Fruit fly (Drosophila melanogaster) whole organism, adult: ENCODE data around the gene CG17105.

ENCODE experiments used
- CG11617 ChIP-seq: fragments of 200-800 bp; sonication (Bioruptor generic); optimal IDR thresholded peaks from 2 replicates; lab custom pipeline; 2017; ENCODE audit warnings: mild to moderate bottlenecking, missing biosample characterization, missing genetic modification reagents, missing genetic modification characterization
- CG12768 ChIP-seq: fragments of 200-800 bp; sonication (Bioruptor generic); optimal IDR thresholded peaks from 2 replicates; lab custom pipeline; 2017; ENCODE audit warnings: missing biosample characterization, missing genetic modification characterization, mild to moderate bottlenecking, moderate library complexity, missing genetic modification reagents
- CG14711 ChIP-seq: fragments of 200-800 bp; sonication (Bioruptor generic); optimal IDR thresholded peaks from 2 replicates; lab custom pipeline; 2018; ENCODE audit warnings: missing biosample characterization, mild to moderate bottlenecking, missing genetic modification characterization, moderate library complexity
- CG1620 ChIP-seq: fragments of 200-800 bp; sonication (Bioruptor generic); optimal IDR thresholded peaks from 2 replicates; lab custom pipeline; 2016; ENCODE audit warnings: missing biosample characterization, missing genetic modification characterization
- CG33017 ChIP-seq: fragments of 200-800 bp; sonication (Bioruptor generic); optimal IDR thresholded peaks from 2 replicates; lab custom pipeline; 2018; ENCODE audit warnings: missing biosample characterization, mild to moderate bottlenecking, missing genetic modification characterization, moderate library complexity
- CG5204 ChIP-seq: fragments of 200-800 bp; sonication (Bioruptor generic); optimal IDR thresholded peaks from 2 replicates; lab custom pipeline; 2016; ENCODE audit warnings: missing biosample characterization, missing genetic modification characterization
- CG7045 ChIP-seq: fragments of 200-800 bp; sonication (Bioruptor generic); optimal IDR thresholded peaks from 2 replicates; lab custom pipeline; 2017; ENCODE audit warnings: missing biosample characterization, mild to moderate bottlenecking, missing genetic modification characterization
- CG7101 ChIP-seq: fragments of 200-800 bp; sonication (Bioruptor generic); optimal IDR thresholded peaks from 2 replicates; lab custom pipeline; 2018; ENCODE audit warnings: missing biosample characterization, mild to moderate bottlenecking, missing genetic modification characterization, moderate library complexity
- Clk ChIP-seq: fragments of 200-800 bp; sonication (Bioruptor generic); optimal IDR thresholded peaks from 2 replicates; lab custom pipeline; 2017; ENCODE audit warnings: missing biosample characterization, missing genetic modification characterization
- Crg-1 ChIP-seq: fragments of 200-800 bp; sonication (Bioruptor generic); optimal IDR thresholded peaks from 2 replicates; lab custom pipeline; 2016; ENCODE audit warnings: missing biosample characterization, missing genetic modification characterization
- Hr96 ChIP-seq: fragments of 200-800 bp; sonication (Bioruptor generic); optimal IDR thresholded peaks from 2 replicates; lab custom pipeline; 2016; ENCODE audit warnings: missing biosample characterization, missing genetic modification characterization
- Mnt ChIP-seq: fragments of 200-800 bp; sonication (Bioruptor generic); optimal IDR thresholded peaks from 2 replicates; lab custom pipeline; 2016; ENCODE audit warnings: missing biosample characterization, mild to moderate bottlenecking, missing genetic modification characterization
- bab1 ChIP-seq: fragments of 200-800 bp; sonication (Bioruptor generic); optimal IDR thresholded peaks from 3 replicates; lab custom pipeline; 2019; ENCODE audit warnings: missing biosample characterization, mild to moderate bottlenecking, missing genetic modification characterization, moderate library complexity
- cic ChIP-seq: fragments of 200-800 bp; sonication (Bioruptor generic); optimal IDR thresholded peaks from 2 replicates; lab custom pipeline; 2017; ENCODE audit warnings: missing biosample characterization, mild to moderate bottlenecking, missing genetic modification characterization, moderate library complexity
- cnc ChIP-seq, 2 experiments: fragments of >200 bp; optimal IDR thresholded peaks; 2 replicates each; lab custom pipeline; 2017
- kay ChIP-seq: fragments of 200-800 bp; sonication (Bioruptor generic); peaks from one replicate; lab custom pipeline; 2016; ENCODE audit warnings: missing biosample characterization, missing genetic modification characterization, borderline replicate concordance
- ovo ChIP-seq: fragments of 200-800 bp; sonication (Bioruptor generic); optimal IDR thresholded peaks from 2 replicates; lab custom pipeline; 2016; ENCODE audit warnings: missing biosample characterization, missing genetic modification characterization
- pad ChIP-seq: fragments of 200-800 bp; sonication (Bioruptor generic); optimal IDR thresholded peaks from 3 replicates; lab custom pipeline; 2017; ENCODE audit warnings: missing biosample characterization, missing genetic modification characterization, mild to moderate bottlenecking, moderate library complexity, missing genetic modification reagents
- tj ChIP-seq: fragments of 200-800 bp; sonication (Bioruptor generic); optimal IDR thresholded peaks from 3 replicates; lab custom pipeline; 2017; ENCODE audit warnings: missing biosample characterization, mild to moderate bottlenecking, missing genetic modification characterization, moderate library complexity
- toe ChIP-seq: fragments of 200-800 bp; sonication (Bioruptor generic); optimal IDR thresholded peaks from 2 replicates; lab custom pipeline; 2016; ENCODE audit warnings: missing biosample characterization, missing genetic modification characterization

Gene CG17105

DNA sequence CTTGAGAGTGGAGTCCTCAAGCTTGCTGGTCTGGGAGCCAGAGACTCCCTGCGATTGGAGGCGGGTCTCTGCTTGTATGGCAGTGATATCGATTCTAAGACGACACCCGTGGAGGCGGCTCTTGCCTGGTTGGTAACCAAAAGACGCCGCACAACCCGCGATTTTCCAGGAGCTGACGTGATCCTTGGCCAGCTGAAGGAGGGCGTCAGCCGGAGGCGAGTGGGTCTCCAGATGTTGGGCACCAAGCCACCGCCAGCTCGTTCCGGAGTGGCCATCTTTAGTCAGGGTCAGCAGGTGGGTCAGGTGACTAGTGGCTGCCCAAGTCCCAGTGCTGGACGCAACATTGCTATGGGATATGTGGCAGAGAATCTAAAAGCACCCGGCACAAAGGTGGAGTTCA, 23.6 kb downstream of the CG17105 start:
- no peak for TF ChIP-seq CG7101
- no peak for TF ChIP-seq Clk (GFP tag; lab: Kevin White, UChicago)
- TF ChIP-seq CG12768 (GFP tag; lab: Kevin White, UChicago), result no peak
- TF ChIP-seq CG5204 (GFP tag; lab: Kevin White, UChicago), result no peak
- TF ChIP-seq Mnt (GFP tag; lab: Kevin White, UChicago), result no peak
- no peak for TF ChIP-seq kay (GFP tag; lab: Kevin White, UChicago)
- no peak for TF ChIP-seq CG33017 (tag; lab: Kevin White, UChicago)
- no peak for TF ChIP-seq CG7045 (GFP tag; lab: Kevin White, UChicago)
- TF ChIP-seq bab1, result no peak
- TF ChIP-seq pad (GFP tag; lab: Kevin White, UChicago), result no peak
- no peak for TF ChIP-seq Crg-1 (GFP tag; lab: Kevin White, UChicago)
- TF ChIP-seq cnc (optimal IDR thresholded peaks at IDR 0.05; lab: Kevin White, UChicago), result no peak
- TF ChIP-seq CG1620, result no peak
- TF ChIP-seq toe, result no peak
- no peak for TF ChIP-seq tj (GFP tag; lab: Kevin White, UChicago)
- no peak for TF ChIP-seq ovo (GFP tag; lab: Kevin White, UChicago)
- no peak for TF ChIP-seq cic (GFP tag; lab: Kevin White, UChicago)
- no peak for TF ChIP-seq Hr96 (GFP tag; lab: Kevin White, UChicago)

dm6 chr2L:10706267-10706666, 25.4 kb downstream of the CG17105 start:
- TF ChIP-seq bab1, result no peak
- TF ChIP-seq tj (GFP tag; lab: Kevin White, UChicago), result no peak
- TF ChIP-seq CG33017 (tag; lab: Kevin White, UChicago), result no peak
- no peak for TF ChIP-seq pad (GFP tag; lab: Kevin White, UChicago)
- TF ChIP-seq CG11617 (GFP tag; lab: Kevin White, UChicago), result no peak
- no peak for TF ChIP-seq Clk (GFP tag; lab: Kevin White, UChicago)
- no peak for TF ChIP-seq CG5204 (GFP tag; lab: Kevin White, UChicago)
- no peak for TF ChIP-seq cnc (optimal IDR thresholded peaks at IDR 0.05; lab: Kevin White, UChicago)
- no peak for TF ChIP-seq CG7045 (GFP tag; lab: Kevin White, UChicago)
- TF ChIP-seq cic (GFP tag; lab: Kevin White, UChicago), result no peak
- no peak for TF ChIP-seq CG12768 (GFP tag; lab: Kevin White, UChicago)
- no peak for TF ChIP-seq CG14711 (tag; lab: Kevin White, UChicago)
- no peak for TF ChIP-seq Hr96 (GFP tag; lab: Kevin White, UChicago)
- no peak for TF ChIP-seq Crg-1 (GFP tag; lab: Kevin White, UChicago)

- TF ChIP-seq ovo (GFP tag; lab: Kevin White, UChicago), result no peak
- no peak for TF ChIP-seq Mnt (GFP tag; lab: Kevin White, UChicago)
- no peak for TF ChIP-seq CG33017 (tag; lab: Kevin White, UChicago)
- TF ChIP-seq cic (GFP tag; lab: Kevin White, UChicago), result no peak
- TF ChIP-seq Crg-1 (GFP tag; lab: Kevin White, UChicago), result no peak
- TF ChIP-seq kay (GFP tag; lab: Kevin White, UChicago), result no peak
- no peak for TF ChIP-seq pad (GFP tag; lab: Kevin White, UChicago)
- TF ChIP-seq CG7101, result no peak
- TF ChIP-seq bab1, result no peak
- TF ChIP-seq CG1620, result no peak
- TF ChIP-seq cnc (optimal IDR thresholded peaks at IDR 0.05; lab: Kevin White, UChicago), result no peak
- TF ChIP-seq toe, result no peak
- TF ChIP-seq CG5204 (GFP tag; lab: Kevin White, UChicago), result no peak
Observed at dm6 chr2L:10708089-10708488, 27.3 kb downstream of the CG17105 start.

dm6 chr2L:10709353-10709752, 28.5 kb downstream of the CG17105 start, which contains the start of gene Lip2:
TSS of gene Lip2 (minus strand) at chr2L:10709453.
- TF ChIP-seq Clk (GFP tag; lab: Kevin White, UChicago), result no peak
- TF ChIP-seq CG7045 (GFP tag; lab: Kevin White, UChicago), result no peak
- TF ChIP-seq CG5204 (GFP tag; lab: Kevin White, UChicago), result no peak
- peak; percentile 17 for TF ChIP-seq kay (GFP tag; lab: Kevin White, UChicago)

dm6 chr2L:10711221-10711620, 30.4 kb downstream of the CG17105 start:
- no peak for TF ChIP-seq pad (GFP tag; lab: Kevin White, UChicago)
- no peak for TF ChIP-seq CG12768 (GFP tag; lab: Kevin White, UChicago)
- no peak for TF ChIP-seq bab1
- TF ChIP-seq Hr96 (GFP tag; lab: Kevin White, UChicago), result no peak
- no peak for TF ChIP-seq CG1620
- no peak for TF ChIP-seq CG7101
- TF ChIP-seq CG5204 (GFP tag; lab: Kevin White, UChicago), result no peak
- TF ChIP-seq cic (GFP tag; lab: Kevin White, UChicago), result no peak
- TF ChIP-seq toe, result no peak
- TF ChIP-seq CG14711 (tag; lab: Kevin White, UChicago), result no peak
- no peak for TF ChIP-seq tj (GFP tag; lab: Kevin White, UChicago)
- no peak for TF ChIP-seq Clk (GFP tag; lab: Kevin White, UChicago)
- TF ChIP-seq cnc (optimal IDR thresholded peaks at IDR 0.05; lab: Kevin White, UChicago), result no peak
- no peak for TF ChIP-seq Mnt (GFP tag; lab: Kevin White, UChicago)
- TF ChIP-seq ovo (GFP tag; lab: Kevin White, UChicago), result no peak

- TF ChIP-seq CG11617 (GFP tag; lab: Kevin White, UChicago), result no peak
- TF ChIP-seq CG14711 (tag; lab: Kevin White, UChicago), result no peak
- no peak for TF ChIP-seq Hr96 (GFP tag; lab: Kevin White, UChicago)
- TF ChIP-seq kay (GFP tag; lab: Kevin White, UChicago), result no peak
- TF ChIP-seq ovo (GFP tag; lab: Kevin White, UChicago), result no peak
Observed at dm6 chr2L:10721535-10721934, 40.7 kb downstream of the CG17105 start.
